Fruit fly (Drosophila melanogaster): ENCODE data around the gene Ero1L.

The Ero1L gene

dm6 chr3L:4209731-4210130, 39.5 kb downstream of the Ero1L start:
- no peak for TF ChIP-seq CG8478 (optimal IDR thresholded peaks at IDR 0.05)
- no peak for TF ChIP-seq CTCF (optimal IDR thresholded peaks at IDR 0.05)

dm6 chr3L:4211440-4211839, 41.2 kb downstream of the Ero1L start, which contains the start of gene Cpr64Ab:
Gene Cpr64Ab (minus strand): TSS chr3L:4211540.
- no peak for TF ChIP-seq CG8478 (optimal IDR thresholded peaks at IDR 0.05)
- no peak for TF ChIP-seq CTCF (optimal IDR thresholded peaks at IDR 0.05)

dm6 chr3L:4212815-4213214, 42.6 kb downstream of the Ero1L start, which contains the start of gene Cpr64Ac:
Gene Cpr64Ac (minus strand): TSS chr3L:4212915.
- TF ChIP-seq CG8478 (optimal IDR thresholded peaks at IDR 0.05), result no peak
- TF ChIP-seq CTCF (optimal IDR thresholded peaks at IDR 0.05), result no peak

- TF ChIP-seq CG8478 (optimal IDR thresholded peaks at IDR 0.05), result no peak
Observed at dm6 chr3L:4215079-4215478, 44.9 kb downstream of the Ero1L start, which contains the start of gene Cpr64Ad. Gene Cpr64Ad (plus strand): TSS chr3L:4215379.

- TF ChIP-seq CTCF (optimal IDR thresholded peaks at IDR 0.05) (peak in 1 of 2 experiments; percentile 10), CG8478 (optimal IDR thresholded peaks at IDR 0.05) (no peak)
Observed at dm6 chr3L:4219291-4220228, 49.4 kb downstream of the Ero1L start.

dm6 chr3L:4220679-4221078, 50.5 kb downstream of the Ero1L start:
- TF ChIP-seq CG8478 (optimal IDR thresholded peaks at IDR 0.05) (no peak), CTCF (optimal IDR thresholded peaks at IDR 0.05) (no peak)

- TF ChIP-seq CG8478 (optimal IDR thresholded peaks at IDR 0.05), result no peak
- no peak for TF ChIP-seq CTCF (optimal IDR thresholded peaks at IDR 0.05)
Observed at dm6 chr3L:4221226-4221770, 51.1 kb downstream of the Ero1L start.

- TF ChIP-seq CG8478 (optimal IDR thresholded peaks at IDR 0.05), result no peak
- TF ChIP-seq CTCF (optimal IDR thresholded peaks at IDR 0.05), result no peak
Observed at dm6 chr3L:4221792-4222191, 51.6 kb downstream of the Ero1L start.

All from S2 (cell line).